Fruit fly (Drosophila melanogaster) whole organism: ENCODE measurements around the gene Tsp3A.

ENCODE experiments used
- pan ChIP-seq: fragments of >200 bp; optimal IDR thresholded peaks from 2 replicates; lab custom pipeline; 2017
- psq ChIP-seq: fragments of >200 bp; optimal IDR thresholded peaks from 2 replicates; lab custom pipeline; 2017
- usp ChIP-seq: fragments of >200 bp; optimal IDR thresholded peaks from 2 replicates; lab custom pipeline; 2017; ENCODE audit warnings: missing biosample characterization, missing genetic modification characterization, mixed read lengths

DNA sequence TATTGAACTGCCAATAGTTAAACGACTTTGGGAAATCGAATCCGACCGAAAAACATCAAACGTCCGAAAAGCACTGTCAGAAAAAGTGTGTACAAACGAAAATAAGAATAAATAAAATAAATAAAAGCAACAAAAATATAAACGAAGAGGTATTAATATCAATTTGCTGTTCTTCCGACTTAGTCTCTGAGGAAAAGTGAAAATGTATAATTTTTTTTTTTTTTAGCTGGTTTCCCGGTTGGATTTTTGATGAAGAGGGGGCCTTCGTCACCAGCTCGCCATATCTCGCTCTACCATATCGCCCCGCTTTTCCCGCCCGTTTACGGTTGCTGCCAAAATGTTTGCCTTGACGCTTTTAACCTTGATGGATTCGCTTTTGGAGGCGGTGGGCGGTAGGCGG is 19.1 kb upstream of the Tsp3A start:
- TF ChIP-seq usp (GFP tag; lab: Kevin White, UChicago) (no peak), pan (lab: Kevin White, UChicago) (no peak), psq (lab: Kevin White, UChicago) (no peak)
